Fruit fly (Drosophila melanogaster): ENCODE data around the gene CG13855.
A peak's percentile ranks its signal among the peaks of the same experiment; 100 is the strongest.

dm6 chr3R:22400246-22400645 is 5.5 kb upstream of the CG13855 start:
- TF ChIP-seq row (GFP tag; IDR thresholded peaks at IDR 0.05) (peak; percentile 61; the same call in 2 of the 3 replicates), danr (GFP tag; IDR thresholded peaks at IDR 0.05) (no peak), wdn (GFP tag; IDR thresholded peaks at IDR 0.05) (no peak), Rfx (GFP tag; IDR thresholded peaks at IDR 0.05) (peak; percentile 80), tll (GFP tag; optimal IDR thresholded peaks at IDR 0.05) (no peak), Hey (tag; optimal IDR thresholded peaks at IDR 0.05) (no peak), Taf1 (GFP tag; IDR thresholded peaks at IDR 0.05) (peak; percentile 55), CG2889 (GFP tag; IDR thresholded peaks at IDR 0.05) (0 out of 3 replicates have a peak, but pooled peaks have one; percentile 8), jigr1 (GFP tag; IDR thresholded peaks at IDR 0.05) (no peak), CG10209 (GFP tag; optimal IDR thresholded peaks at IDR 0.05) (no peak), pros (GFP tag; optimal IDR thresholded peaks at IDR 0.05) (no peak), gcm (GFP tag; optimal IDR thresholded peaks at IDR 0.05) (no peak)
